Worm (Caenorhabditis elegans): ENCODE results near the gene nhr-255.
A peak's percentile ranks its signal among the peaks of the same experiment; 100 is the strongest.

nhr-255 gene

DNA sequence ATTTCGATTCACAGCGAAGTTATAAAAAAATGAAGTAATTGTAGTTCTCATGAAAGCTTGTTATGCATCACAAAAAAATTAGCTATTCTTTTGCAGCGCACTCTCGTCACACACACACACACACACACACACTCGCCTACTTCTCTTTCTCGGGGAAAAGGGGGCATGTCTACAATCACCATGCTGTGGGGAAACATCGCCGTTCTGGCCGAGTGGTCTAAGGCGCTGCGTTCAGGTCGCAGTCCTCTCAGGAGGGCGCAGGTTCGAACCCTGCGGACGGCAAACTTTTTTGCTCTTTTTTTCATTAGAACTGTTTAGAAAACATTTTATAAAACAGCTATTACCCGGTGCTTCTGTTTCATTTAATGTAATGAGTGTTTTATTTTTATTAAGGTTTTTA is 558 bp upstream of the nhr-255 start (continued):
- no peak for TF ChIP-seq fos-1 (tag; optimal IDR thresholded peaks at IDR 0.05)
- no peak for TF ChIP-seq pax-3 (tag; optimal IDR thresholded peaks at IDR 0.05)
- peak; percentile 55 for TF ChIP-seq nhr-90 (tag; optimal IDR thresholded peaks at IDR 0.05; ENCODE audit: poor library complexity)
- TF ChIP-seq sox-4 (tag; optimal IDR thresholded peaks at IDR 0.05) = peak; percentile 25
- TF ChIP-seq grh-1 (GFP tag; IDR thresholded peaks at IDR 0.05) = no peak
- no peak for TF ChIP-seq efl-3 (GFP tag; optimal IDR thresholded peaks at IDR 0.05)
- no peak for TF ChIP-seq nhr-28 (tag; optimal IDR thresholded peaks at IDR 0.05)
- no peak for TF ChIP-seq sptf-1 (tag; optimal IDR thresholded peaks at IDR 0.05)
- TF ChIP-seq nhr-19 (GFP tag; conservative IDR thresholded peaks at IDR 0.05) = peak; percentile 63
- TF ChIP-seq irx-1 (tag; optimal IDR thresholded peaks at IDR 0.05) = peak; percentile 24
- TF ChIP-seq xbp-1 (tag; optimal IDR thresholded peaks at IDR 0.05) = peak; percentile 49
- peak; percentile 32 for TF ChIP-seq F16B12.6 (tag; optimal IDR thresholded peaks at IDR 0.05)
- no peak for TF ChIP-seq ets-5 (GFP tag; IDR thresholded peaks at IDR 0.05)
- TF ChIP-seq vab-15 (tag; optimal IDR thresholded peaks at IDR 0.05) = no peak
- peak in 1 of 2 experiments; percentile 51 for TF ChIP-seq mdl-1 (tag; optimal IDR thresholded peaks at IDR 0.05)
- no peak for TF ChIP-seq unc-98 (GFP tag; IDR thresholded peaks at IDR 0.05)
- peak; percentile 30 to 83 (median 82) for TF ChIP-seq ceh-82 (tag; optimal IDR thresholded peaks at IDR 0.05)
- no peak for TF ChIP-seq ceh-90 (tag; optimal IDR thresholded peaks at IDR 0.05)
- TF ChIP-seq nhr-84 (tag; optimal IDR thresholded peaks at IDR 0.05) = no peak
- peak; percentile 83 for TF ChIP-seq lin-15B (tag; optimal IDR thresholded peaks at IDR 0.05)
- TF ChIP-seq lin-35 (GFP tag; optimal IDR thresholded peaks at IDR 0.05) = peak; percentile 32 to 70
- TF ChIP-seq nhr-71 (tag; optimal IDR thresholded peaks at IDR 0.05) = peak; percentile 68
- peak; percentile 36 for TF ChIP-seq jun-1 (tag; optimal IDR thresholded peaks at IDR 0.05)
- TF ChIP-seq zip-4 (GFP tag; optimal IDR thresholded peaks at IDR 0.05) = peak; percentile 25
- TF ChIP-seq nhr-85 (tag) = peak; percentile 65
- no peak for TF ChIP-seq zag-1 (tag; optimal IDR thresholded peaks at IDR 0.05)
- no peak for TF ChIP-seq mef-2 (tag; optimal IDR thresholded peaks at IDR 0.05)
- no peak for TF ChIP-seq pag-3 (tag; optimal IDR thresholded peaks at IDR 0.05; ENCODE audit: borderline replicate concordance, insufficient read depth)
- peak; percentile 47 to 52 for TF ChIP-seq lsy-2 (tag; optimal IDR thresholded peaks at IDR 0.05)
- no peak for TF ChIP-seq Y116A8C.19 (tag; optimal IDR thresholded peaks at IDR 0.05; ENCODE audit: borderline replicate concordance)
- peak; percentile 22 for TF ChIP-seq lin-13 (GFP tag; optimal IDR thresholded peaks at IDR 0.05)
- TF ChIP-seq ceh-63 (GFP tag; optimal IDR thresholded peaks at IDR 0.05) = no peak
- TF ChIP-seq snpc-4 (tag; optimal IDR thresholded peaks at IDR 0.05) = peak; percentile 49
- TF ChIP-seq elt-3 (tag; optimal IDR thresholded peaks at IDR 0.05) = no peak
- TF ChIP-seq aha-1 (tag; optimal IDR thresholded peaks at IDR 0.05) = no peak
- TF ChIP-seq hlh-4 (tag; optimal IDR thresholded peaks at IDR 0.05) = no peak
- TF ChIP-seq dpl-1 (GFP tag; optimal IDR thresholded peaks at IDR 0.05) = peak in 1 of 3 experiments; percentile 18
- peak; percentile 68 for TF ChIP-seq tbx-2 (tag; optimal IDR thresholded peaks at IDR 0.05)
- peak; percentile 12; the same call in 1 of the 2 replicates for TF ChIP-seq isw-1 (GFP tag; IDR thresholded peaks at IDR 0.05)
- TF ChIP-seq nhr-47 (tag; optimal IDR thresholded peaks at IDR 0.05) = peak; percentile 74
- no peak for TF ChIP-seq ama-1 (optimal IDR thresholded peaks at IDR 0.05)
- peak; percentile 32 for TF ChIP-seq dsc-1 (tag; optimal IDR thresholded peaks at IDR 0.05)
- TF ChIP-seq skn-1 (tag; optimal IDR thresholded peaks at IDR 0.05) = peak; percentile 32
- no peak for TF ChIP-seq hlh-17 (GFP tag; optimal IDR thresholded peaks at IDR 0.05; ENCODE audit: borderline replicate concordance)
- TF ChIP-seq mep-1 (tag; optimal IDR thresholded peaks at IDR 0.05) = peak; percentile 47

All from whole organism, L1 larva.